Worm (Caenorhabditis elegans) whole organism, young adult: Measurements from ENCODE around the gene ZK643.5.

Experiments
- aptf-3 ChIP-seq: fragments of 200-800 bp; sonication (Bioruptor generic); IDR thresholded peaks from 2 replicates; pipeline ENCODE4 v1.3.6; 2022; ENCODE audit warnings: missing genetic modification characterization, missing compliant biosample characterization
- bed-2 ChIP-seq: fragments of 200-800 bp; sonication (Bioruptor generic); IDR thresholded peaks from 2 replicates; pipeline ENCODE4 v1.3.6; 2022; ENCODE audit warnings: missing genetic modification reagents, missing genetic modification characterization, missing compliant biosample characterization
- lin-40 ChIP-seq: sonication (generic microtip); optimal IDR thresholded peaks from 2 replicates; lab custom pipeline; 2016; ENCODE audit warnings: missing genetic modification characterization, mild to moderate bottlenecking, missing compliant biosample characterization, missing genotype, missing genetic modification reagents

DNA sequence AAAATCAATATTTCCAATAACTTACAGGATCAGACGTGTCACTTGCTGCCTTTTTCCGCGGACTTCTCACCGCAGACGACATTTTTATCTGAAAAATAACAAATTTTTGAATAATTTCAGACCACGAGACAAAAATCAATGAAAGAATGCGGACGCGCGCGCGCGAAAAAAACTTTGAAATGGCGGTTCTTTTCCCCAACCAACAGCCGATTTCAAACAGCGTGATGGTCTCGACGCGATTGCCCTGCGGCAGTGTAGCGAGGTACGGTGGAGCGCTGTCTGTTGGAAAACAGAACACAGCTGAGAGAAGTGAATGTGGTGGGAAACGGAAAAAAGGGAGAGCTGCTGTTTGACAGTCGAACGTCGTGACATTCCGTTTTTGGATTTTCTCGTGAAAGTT lies 52.0 kb downstream of the ZK643.5 start, which contains the start of gene lin-9:
- TF ChIP-seq lin-40 (tag; lab: Kevin White, UChicago) (peak; percentile 96), aptf-3 (GFP tag; lab: Robert Waterston, UW) (no peak), bed-2 (GFP tag; lab: Robert Waterston, UW) (peak; percentile 91)
